Fruit fly (Drosophila melanogaster) whole organism, adult: ENCODE measurements around the gene shtd.

Source experiments
- CG11617 ChIP-seq: fragments of 200-800 bp; sonication (Bioruptor generic); optimal IDR thresholded peaks from 2 replicates; lab custom pipeline; 2017; ENCODE audit warnings: mild to moderate bottlenecking, missing biosample characterization, missing genetic modification reagents, missing genetic modification characterization
- CG12768 ChIP-seq: fragments of 200-800 bp; sonication (Bioruptor generic); optimal IDR thresholded peaks from 2 replicates; lab custom pipeline; 2017; ENCODE audit warnings: missing biosample characterization, missing genetic modification characterization, mild to moderate bottlenecking, moderate library complexity, missing genetic modification reagents
- CG14711 ChIP-seq: fragments of 200-800 bp; sonication (Bioruptor generic); optimal IDR thresholded peaks from 2 replicates; lab custom pipeline; 2018; ENCODE audit warnings: missing biosample characterization, mild to moderate bottlenecking, missing genetic modification characterization, moderate library complexity
- CG1620 ChIP-seq: fragments of 200-800 bp; sonication (Bioruptor generic); optimal IDR thresholded peaks from 2 replicates; lab custom pipeline; 2016; ENCODE audit warnings: missing biosample characterization, missing genetic modification characterization
- CG33017 ChIP-seq: fragments of 200-800 bp; sonication (Bioruptor generic); optimal IDR thresholded peaks from 2 replicates; lab custom pipeline; 2018; ENCODE audit warnings: missing biosample characterization, mild to moderate bottlenecking, missing genetic modification characterization, moderate library complexity
- CG5204 ChIP-seq: fragments of 200-800 bp; sonication (Bioruptor generic); optimal IDR thresholded peaks from 2 replicates; lab custom pipeline; 2016; ENCODE audit warnings: missing biosample characterization, missing genetic modification characterization
- CG7045 ChIP-seq: fragments of 200-800 bp; sonication (Bioruptor generic); optimal IDR thresholded peaks from 2 replicates; lab custom pipeline; 2017; ENCODE audit warnings: missing biosample characterization, mild to moderate bottlenecking, missing genetic modification characterization
- CG7101 ChIP-seq: fragments of 200-800 bp; sonication (Bioruptor generic); optimal IDR thresholded peaks from 2 replicates; lab custom pipeline; 2018; ENCODE audit warnings: missing biosample characterization, mild to moderate bottlenecking, missing genetic modification characterization, moderate library complexity
- Clk ChIP-seq: fragments of 200-800 bp; sonication (Bioruptor generic); optimal IDR thresholded peaks from 2 replicates; lab custom pipeline; 2017; ENCODE audit warnings: missing biosample characterization, missing genetic modification characterization
- Crg-1 ChIP-seq: fragments of 200-800 bp; sonication (Bioruptor generic); optimal IDR thresholded peaks from 2 replicates; lab custom pipeline; 2016; ENCODE audit warnings: missing biosample characterization, missing genetic modification characterization
- Hr96 ChIP-seq: fragments of 200-800 bp; sonication (Bioruptor generic); optimal IDR thresholded peaks from 2 replicates; lab custom pipeline; 2016; ENCODE audit warnings: missing biosample characterization, missing genetic modification characterization
- Mnt ChIP-seq: fragments of 200-800 bp; sonication (Bioruptor generic); optimal IDR thresholded peaks from 2 replicates; lab custom pipeline; 2016; ENCODE audit warnings: missing biosample characterization, mild to moderate bottlenecking, missing genetic modification characterization
- bab1 ChIP-seq: fragments of 200-800 bp; sonication (Bioruptor generic); optimal IDR thresholded peaks from 3 replicates; lab custom pipeline; 2019; ENCODE audit warnings: missing biosample characterization, mild to moderate bottlenecking, missing genetic modification characterization, moderate library complexity
- cic ChIP-seq: fragments of 200-800 bp; sonication (Bioruptor generic); optimal IDR thresholded peaks from 2 replicates; lab custom pipeline; 2017; ENCODE audit warnings: missing biosample characterization, mild to moderate bottlenecking, missing genetic modification characterization, moderate library complexity
- cnc ChIP-seq, 2 experiments: fragments of >200 bp; optimal IDR thresholded peaks; 2 replicates each; lab custom pipeline; 2017
- kay ChIP-seq: fragments of 200-800 bp; sonication (Bioruptor generic); peaks from one replicate; lab custom pipeline; 2016; ENCODE audit warnings: missing biosample characterization, missing genetic modification characterization, borderline replicate concordance
- ovo ChIP-seq: fragments of 200-800 bp; sonication (Bioruptor generic); optimal IDR thresholded peaks from 2 replicates; lab custom pipeline; 2016; ENCODE audit warnings: missing biosample characterization, missing genetic modification characterization
- pad ChIP-seq: fragments of 200-800 bp; sonication (Bioruptor generic); optimal IDR thresholded peaks from 3 replicates; lab custom pipeline; 2017; ENCODE audit warnings: missing biosample characterization, missing genetic modification characterization, mild to moderate bottlenecking, moderate library complexity, missing genetic modification reagents
- tj ChIP-seq: fragments of 200-800 bp; sonication (Bioruptor generic); optimal IDR thresholded peaks from 3 replicates; lab custom pipeline; 2017; ENCODE audit warnings: missing biosample characterization, mild to moderate bottlenecking, missing genetic modification characterization, moderate library complexity
- toe ChIP-seq: fragments of 200-800 bp; sonication (Bioruptor generic); optimal IDR thresholded peaks from 2 replicates; lab custom pipeline; 2016; ENCODE audit warnings: missing biosample characterization, missing genetic modification characterization

Gene shtd

DNA sequence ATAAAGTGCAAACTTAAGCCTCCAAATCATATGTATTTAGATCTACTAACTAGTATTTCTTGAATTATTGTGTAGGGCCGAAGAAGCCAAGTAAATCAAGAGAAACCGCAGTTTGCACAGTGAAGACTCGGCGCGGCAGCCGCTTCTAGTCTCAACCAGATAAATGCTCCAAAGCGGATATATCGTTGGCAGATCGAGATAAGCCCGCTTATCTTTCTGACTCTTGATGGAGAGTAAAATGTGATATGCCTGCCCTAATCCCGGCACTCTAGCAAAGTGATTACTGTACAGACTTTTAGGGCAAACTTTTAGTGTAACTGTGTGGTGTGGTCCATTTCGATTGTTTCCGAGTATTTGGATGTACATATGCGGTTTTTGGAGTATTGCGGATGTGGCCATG is 13.4 kb downstream of the shtd start:
- TF ChIP-seq kay (GFP tag; lab: Kevin White, UChicago) (no peak), CG7045 (no peak), ovo (no peak), CG5204 (GFP tag; lab: Kevin White, UChicago) (no peak), Mnt (GFP tag; lab: Kevin White, UChicago) (no peak), CG33017 (tag; lab: Kevin White, UChicago) (no peak), cic (GFP tag; lab: Kevin White, UChicago) (no peak), Clk (no peak), toe (GFP tag; lab: Kevin White, UChicago) (no peak), CG1620 (no peak), pad (GFP tag; lab: Kevin White, UChicago) (no peak), Crg-1 (GFP tag; lab: Kevin White, UChicago) (no peak), CG7101 (tag; lab: Kevin White, UChicago) (no peak), CG12768 (GFP tag; lab: Kevin White, UChicago) (no peak), cnc (optimal IDR thresholded peaks at IDR 0.05; lab: Kevin White, UChicago) (no peak)

DNA sequence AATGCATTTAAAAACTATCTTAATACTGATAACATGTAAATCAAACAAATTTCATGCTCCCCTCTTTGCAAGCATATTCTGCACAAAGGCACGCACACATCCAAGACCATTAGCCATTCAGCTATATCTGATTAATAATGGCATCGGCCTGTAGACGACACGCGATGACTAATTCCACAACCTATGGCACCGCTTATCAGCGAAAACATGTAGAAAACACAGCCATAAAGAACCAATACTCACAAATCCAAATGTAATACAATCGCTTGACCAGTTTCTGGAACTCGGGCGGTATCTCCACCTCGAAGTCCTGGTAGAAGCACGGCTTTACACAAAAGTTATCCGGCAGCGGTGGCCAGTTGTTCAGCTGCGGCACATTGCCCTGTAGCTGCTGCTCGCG is 14.1 kb downstream of the shtd start:
- TF ChIP-seq Clk = no peak

DNA sequence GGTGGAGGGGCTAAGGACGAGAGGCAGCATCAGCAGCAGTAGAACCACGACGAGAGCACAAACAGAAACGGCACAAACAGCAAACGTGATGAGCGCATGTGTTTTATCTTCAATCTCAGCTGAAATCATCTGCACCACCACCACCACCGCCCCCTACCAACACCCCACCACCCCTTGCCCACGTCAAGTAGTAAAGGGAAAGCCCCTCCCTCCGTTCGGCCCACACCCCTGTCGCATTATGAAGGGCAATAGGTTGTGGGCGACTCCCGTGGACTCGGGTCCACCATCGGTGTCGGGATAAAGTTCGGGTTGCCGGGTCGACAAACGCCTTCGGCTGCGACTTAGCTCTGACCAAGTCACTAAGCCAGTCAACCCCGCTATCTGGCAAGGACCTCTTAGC is 18.7 kb downstream of the shtd start:
- TF ChIP-seq ovo = no peak
- TF ChIP-seq CG14711 (tag; lab: Kevin White, UChicago) = no peak
- no peak for TF ChIP-seq kay (GFP tag; lab: Kevin White, UChicago)
- no peak for TF ChIP-seq CG5204 (GFP tag; lab: Kevin White, UChicago)
- TF ChIP-seq Mnt (GFP tag; lab: Kevin White, UChicago) = no peak
- TF ChIP-seq cic (GFP tag; lab: Kevin White, UChicago) = no peak
- no peak for TF ChIP-seq CG12768 (GFP tag; lab: Kevin White, UChicago)
- no peak for TF ChIP-seq bab1 (GFP tag; lab: Kevin White, UChicago)
- no peak for TF ChIP-seq CG7045
- TF ChIP-seq toe (GFP tag; lab: Kevin White, UChicago) = no peak
- TF ChIP-seq pad (GFP tag; lab: Kevin White, UChicago) = no peak
- no peak for TF ChIP-seq Hr96 (GFP tag; lab: Kevin White, UChicago)
- TF ChIP-seq tj = no peak
- no peak for TF ChIP-seq CG33017 (tag; lab: Kevin White, UChicago)
- no peak for TF ChIP-seq cnc (optimal IDR thresholded peaks at IDR 0.05; lab: Kevin White, UChicago)
- no peak for TF ChIP-seq CG11617 (GFP tag; lab: Kevin White, UChicago)
- no peak for TF ChIP-seq Crg-1 (GFP tag; lab: Kevin White, UChicago)
- no peak for TF ChIP-seq Clk
- TF ChIP-seq CG7101 (tag; lab: Kevin White, UChicago) = no peak

DNA sequence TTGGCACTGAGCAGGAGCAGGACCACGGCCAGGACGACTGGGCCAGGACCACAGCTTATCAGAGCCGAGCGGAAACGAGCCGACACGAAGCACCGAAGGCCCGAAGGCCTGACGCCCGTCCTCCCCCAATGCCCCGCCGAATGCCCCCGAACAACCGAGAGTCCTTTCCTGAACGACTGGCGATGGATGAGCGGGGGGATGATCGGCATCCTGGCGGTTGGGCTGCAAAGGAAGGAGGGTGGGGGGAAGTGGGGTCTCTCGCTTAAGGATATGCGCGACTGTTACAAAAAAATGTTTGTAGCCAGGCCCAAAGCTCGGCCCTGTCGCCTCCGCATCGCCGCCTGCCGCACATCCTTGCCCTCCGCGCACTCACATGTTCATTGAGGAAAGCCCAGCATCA is 21.0 kb downstream of the shtd start, which contains the start of gene Cngl:
Gene Cngl (minus strand): TSS at position 8 of the 400 bp plus-strand sequence.
- TF ChIP-seq Crg-1 (GFP tag; lab: Kevin White, UChicago) (no peak), bab1 (GFP tag; lab: Kevin White, UChicago) (no peak), CG14711 (tag; lab: Kevin White, UChicago) (no peak), CG5204 (GFP tag; lab: Kevin White, UChicago) (no peak), kay (GFP tag; lab: Kevin White, UChicago) (no peak), CG1620 (no peak), CG12768 (GFP tag; lab: Kevin White, UChicago) (no peak), toe (GFP tag; lab: Kevin White, UChicago) (no peak), CG11617 (GFP tag; lab: Kevin White, UChicago) (no peak), CG7045 (no peak), CG33017 (tag; lab: Kevin White, UChicago) (no peak)

DNA sequence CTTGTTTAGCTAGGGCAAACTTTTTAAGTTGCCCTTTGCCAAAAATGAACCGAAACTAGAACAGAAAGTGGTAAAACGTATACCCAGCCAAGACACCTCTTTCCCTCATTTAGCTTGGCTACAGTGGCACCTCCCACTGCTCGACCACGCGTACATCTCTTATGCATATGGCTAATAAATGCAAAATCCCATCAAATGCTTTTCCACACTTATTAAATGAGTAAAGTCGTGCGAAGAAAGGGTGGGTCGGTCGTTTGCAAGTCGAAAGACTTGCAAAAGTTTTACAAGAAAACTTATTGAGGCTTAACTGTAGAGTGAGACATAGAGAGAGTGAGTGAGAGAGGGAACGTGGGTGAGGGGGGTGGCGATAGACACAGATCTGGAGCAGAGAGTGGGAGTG is 55.4 kb downstream of the shtd start:
- TF ChIP-seq CG1620 (no peak), pad (GFP tag; lab: Kevin White, UChicago) (no peak), ovo (no peak), tj (no peak), toe (GFP tag; lab: Kevin White, UChicago) (no peak), Hr96 (GFP tag; lab: Kevin White, UChicago) (no peak), CG14711 (tag; lab: Kevin White, UChicago) (no peak), cic (GFP tag; lab: Kevin White, UChicago) (no peak), CG33017 (tag; lab: Kevin White, UChicago) (no peak), CG7045 (no peak), CG11617 (GFP tag; lab: Kevin White, UChicago) (no peak), cnc (optimal IDR thresholded peaks at IDR 0.05; lab: Kevin White, UChicago) (no peak), bab1 (GFP tag; lab: Kevin White, UChicago) (no peak), Mnt (GFP tag; lab: Kevin White, UChicago) (no peak), CG5204 (GFP tag; lab: Kevin White, UChicago) (no peak), CG12768 (GFP tag; lab: Kevin White, UChicago) (no peak), CG7101 (tag; lab: Kevin White, UChicago) (no peak), Clk (no peak), kay (GFP tag; lab: Kevin White, UChicago) (no peak)
